Worm (Caenorhabditis elegans): ENCODE measurements around the gene fbxa-25.

Gene fbxa-25

DNA sequence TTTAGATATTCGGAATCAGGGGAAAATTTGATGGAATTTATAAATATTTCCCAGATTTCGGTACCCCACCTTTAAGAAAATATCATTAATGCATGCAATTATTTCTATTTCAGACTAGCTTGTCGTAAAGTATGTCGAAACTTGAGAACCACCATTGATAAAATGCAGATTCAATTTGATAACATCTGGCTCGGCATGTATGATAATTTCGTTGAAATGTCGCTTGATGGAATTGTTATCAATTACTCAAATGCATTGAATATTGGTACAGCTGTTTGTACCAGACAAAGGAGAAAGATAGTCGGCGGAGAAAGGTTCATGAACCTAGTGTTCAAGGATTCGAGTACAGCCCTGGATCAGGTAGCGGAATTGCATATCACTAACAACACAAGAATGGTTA lies 17.4 kb downstream of the fbxa-25 start, which contains the start of gene Y82E9BL.19:
Y82E9BL.19 (plus strand) TSS at position 123 of the 400 bp plus-strand sequence.
- TF ChIP-seq nhr-27 (tag; optimal IDR thresholded peaks at IDR 0.05) (no peak), nhr-80 (tag; optimal IDR thresholded peaks at IDR 0.05) (peak; percentile 59), pbrm-1 (GFP tag; IDR thresholded peaks at IDR 0.05) (0 out of 2 replicates have a peak, but pooled peaks have one; percentile 8)

- no peak for TF ChIP-seq K12H6.12 (tag; optimal IDR thresholded peaks at IDR 0.05)
These were observed 22.8 kb downstream of the fbxa-25 start, which contains the start of gene Y82E9BL.18 for ce11 chrIII:1326490-1326889. TSS of gene Y82E9BL.18 (plus strand) at chrIII:1326790.

DNA sequence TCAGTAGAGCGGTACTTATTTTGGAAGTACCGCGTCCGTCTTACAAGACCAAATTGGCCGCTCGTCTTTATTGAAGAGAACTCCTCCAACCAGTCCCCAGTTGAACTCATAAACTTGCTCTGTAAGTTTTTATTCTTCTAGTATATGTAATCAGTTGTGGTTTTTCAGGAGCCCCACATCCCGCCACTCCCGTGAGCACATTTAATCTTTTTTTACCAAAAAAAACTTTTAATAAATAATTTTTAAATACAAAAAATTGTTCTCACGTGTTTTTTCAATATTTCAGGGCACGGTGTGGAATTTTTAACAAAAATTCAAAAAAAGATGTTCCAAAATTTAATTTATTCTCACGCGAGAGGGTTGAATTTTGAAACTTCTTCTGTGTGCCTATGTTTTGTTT lies 24.7 kb downstream of the fbxa-25 start, which contains the start of gene fbxa-14:
fbxa-14 (minus strand) TSS at position 101 of the 400 bp plus-strand sequence.
- TF ChIP-seq him-1 (tag; optimal IDR thresholded peaks at IDR 0.05) (no peak), lin-26 (GFP tag; IDR thresholded peaks at IDR 0.05) (no peak), rcor-1 (GFP tag; IDR thresholded peaks at IDR 0.05) (no peak), rec-8 (tag; optimal IDR thresholded peaks at IDR 0.05) (no peak), lag-1 (GFP tag; IDR thresholded peaks at IDR 0.05) (no peak), K12H6.12 (tag; optimal IDR thresholded peaks at IDR 0.05) (no peak), cebp-2 (GFP tag; IDR thresholded peaks at IDR 0.05) (no peak)

- peak; percentile 21; the same call in 1 of the 2 replicates for TF ChIP-seq cebp-1 (GFP tag; IDR thresholded peaks at IDR 0.05)
- peak; percentile 32 for TF ChIP-seq cebp-1 (tag; optimal IDR thresholded peaks at IDR 0.05)
- no peak for TF ChIP-seq C06A6.2 (GFP tag; conservative IDR thresholded peaks at IDR 0.05)
- TF ChIP-seq nfyb-1 (GFP tag; IDR thresholded peaks at IDR 0.05) = no peak
- TF ChIP-seq egl-18 (GFP tag; IDR thresholded peaks at IDR 0.05) = no peak
- TF ChIP-seq K12H6.12 (tag; optimal IDR thresholded peaks at IDR 0.05) = no peak
- TF ChIP-seq ets-4 (GFP tag; optimal IDR thresholded peaks at IDR 0.05) = peak; percentile 17
- TF ChIP-seq nhr-80 (tag; optimal IDR thresholded peaks at IDR 0.05) = peak; percentile 72
- TF ChIP-seq egl-44 (GFP tag; IDR thresholded peaks at IDR 0.05) = no peak
- peak; percentile 35 for TF ChIP-seq atf-7 (tag; optimal IDR thresholded peaks at IDR 0.05)
- no peak for TF ChIP-seq mel-28 (tag; optimal IDR thresholded peaks at IDR 0.05; ENCODE audit: borderline replicate concordance)
- no peak for TF ChIP-seq T07F8.4 (tag; optimal IDR thresholded peaks at IDR 0.05)
- TF ChIP-seq unc-62 (GFP tag; optimal IDR thresholded peaks at IDR 0.05) = no peak
These were observed 25.7 kb downstream of the fbxa-25 start for ce11 chrIII:1323555-1323954.

DNA sequence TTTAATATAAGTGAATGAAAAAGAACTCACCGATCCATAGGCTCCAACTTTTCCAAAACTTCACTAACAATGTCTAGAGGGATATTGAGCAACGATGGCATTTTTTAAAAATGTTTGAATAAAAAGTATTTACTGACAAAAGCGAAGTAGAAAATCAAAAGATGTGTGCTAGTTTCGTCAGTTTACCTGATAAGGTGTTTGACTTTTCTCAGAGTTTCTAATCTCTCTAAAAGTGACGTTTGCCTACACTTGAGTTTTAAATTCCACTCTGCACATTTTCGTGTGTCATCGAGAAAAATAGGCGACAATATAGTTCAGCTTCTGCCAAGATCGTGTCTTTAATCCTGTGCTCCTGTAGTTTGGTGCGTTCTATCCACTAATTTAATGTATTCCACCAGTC lies 27.7 kb downstream of the fbxa-25 start, which contains the start of gene fbxa-15:
fbxa-15 (minus strand) TSS at position 101 of the 400 bp plus-strand sequence.
- no peak for TF ChIP-seq ztf-28 (GFP tag; IDR thresholded peaks at IDR 0.05)
- no peak for TF ChIP-seq die-1 (tag; optimal IDR thresholded peaks at IDR 0.05)
- TF ChIP-seq gei-17 (GFP tag; optimal IDR thresholded peaks at IDR 0.05) = no peak
- TF ChIP-seq K12H6.12 (tag; optimal IDR thresholded peaks at IDR 0.05) = no peak
- no peak for TF ChIP-seq bed-2 (GFP tag; IDR thresholded peaks at IDR 0.05)
- TF ChIP-seq ceh-40 (GFP tag; IDR thresholded peaks at IDR 0.05) = no peak
- no peak for TF ChIP-seq ztf-18 (tag; optimal IDR thresholded peaks at IDR 0.05)
- TF ChIP-seq ccch-3 (GFP tag; optimal IDR thresholded peaks at IDR 0.05) = no peak
- no peak for TF ChIP-seq nhr-80 (tag; optimal IDR thresholded peaks at IDR 0.05)
- no peak for TF ChIP-seq pha-4 (tag; optimal IDR thresholded peaks at IDR 0.05)
- no peak for TF ChIP-seq somi-1 (GFP tag; optimal IDR thresholded peaks at IDR 0.05)
- no peak for TF ChIP-seq ceh-91 (GFP tag; IDR thresholded peaks at IDR 0.05)
- TF ChIP-seq aptf-2 (GFP tag; conservative IDR thresholded peaks at IDR 0.05) = no peak
- TF ChIP-seq lir-1 (GFP tag; conservative IDR thresholded peaks at IDR 0.05) = no peak
- TF ChIP-seq nhr-90 (tag; optimal IDR thresholded peaks at IDR 0.05) = no peak
- TF ChIP-seq T07F8.4 (tag; optimal IDR thresholded peaks at IDR 0.05) = no peak
- no peak for TF ChIP-seq attf-5 (GFP tag; optimal IDR thresholded peaks at IDR 0.05)
